Fruit fly (Drosophila melanogaster) whole organism, embryonic: ENCODE results near the gene Aps.
A peak's percentile ranks its signal among the peaks of the same experiment; 100 is the strongest.

ENCODE experiments used
- B-H1 ChIP-seq: fragments of 200-800 bp; sonication (Bioruptor generic); IDR thresholded peaks from 3 replicates; pipeline ENCODE4 v1.3.6; 2022; ENCODE audit warnings: missing biosample characterization, missing genetic modification characterization
- B-H2 ChIP-seq: fragments of 200-800 bp; sonication (Bioruptor generic); optimal IDR thresholded peaks from 2 replicates; lab custom pipeline; 2018; ENCODE audit warnings: missing biosample characterization, mild to moderate bottlenecking, missing genetic modification characterization
- Bgb ChIP-seq: fragments of 200-800 bp; sonication (Bioruptor generic); IDR thresholded peaks from 2 replicates; pipeline ENCODE4 v1.3.6; 2022; ENCODE audit warnings: missing biosample characterization, missing genetic modification characterization; ENCODE audit not compliant: partially characterized antibody
- CG11093 ChIP-seq: fragments of 200-800 bp; sonication (Bioruptor generic); IDR thresholded peaks from 3 replicates; pipeline ENCODE4 v1.3.6; 2022; ENCODE audit warnings: missing biosample characterization, missing genetic modification characterization
- CG11456 ChIP-seq: fragments of 200-800 bp; sonication (Bioruptor generic); IDR thresholded peaks from 3 replicates; pipeline ENCODE4 v1.3.6; 2022; ENCODE audit warnings: missing biosample characterization, missing genetic modification characterization
- CG11723 ChIP-seq: fragments of 200-800 bp; sonication (Bioruptor generic); optimal IDR thresholded peaks from 2 replicates; lab custom pipeline; 2017; ENCODE audit warnings: missing biosample characterization, mild to moderate bottlenecking, missing genetic modification characterization
- CG12104 ChIP-seq: fragments of 200-800 bp; sonication (Bioruptor generic); optimal IDR thresholded peaks from 3 replicates; lab custom pipeline; 2016; ENCODE audit warnings: missing biosample characterization, missing genetic modification characterization
- CG12299 ChIP-seq: fragments of 200-800 bp; sonication (Bioruptor generic); optimal IDR thresholded peaks from 2 replicates; lab custom pipeline; 2018; ENCODE audit warnings: missing biosample characterization, mild to moderate bottlenecking, missing genetic modification characterization
- CG1529 ChIP-seq: fragments of 200-800 bp; sonication (Bioruptor generic); optimal IDR thresholded peaks from 3 replicates; lab custom pipeline; 2018; ENCODE audit warnings: missing biosample characterization, missing genetic modification characterization
- CG17612 ChIP-seq: fragments of 200-800 bp; sonication (Bioruptor generic); IDR thresholded peaks from 2 replicates; pipeline ENCODE4 v1.3.6; 2022; ENCODE audit warnings: missing biosample characterization, missing genetic modification characterization
- CG1792 ChIP-seq: fragments of 200-800 bp; sonication (Bioruptor generic); optimal IDR thresholded peaks from 2 replicates; lab custom pipeline; 2016; ENCODE audit warnings: missing biosample characterization, missing genetic modification characterization
- CG2116 ChIP-seq: fragments of 200-800 bp; sonication (Bioruptor generic); optimal IDR thresholded peaks from 3 replicates; lab custom pipeline; 2018; ENCODE audit warnings: missing biosample characterization, mild to moderate bottlenecking, missing genetic modification characterization
- CG2202 ChIP-seq: fragments of 200-800 bp; sonication (Bioruptor generic); optimal IDR thresholded peaks from 2 replicates; lab custom pipeline; 2018; ENCODE audit warnings: missing biosample characterization, mild to moderate bottlenecking, missing genetic modification characterization
- CG30020 ChIP-seq: fragments of 200-800 bp; optimal IDR thresholded peaks from 2 replicates; lab custom pipeline; 2019; ENCODE audit warnings: missing biosample characterization, mild to moderate bottlenecking, missing genetic modification characterization, moderate library complexity
- CG31224 ChIP-seq: fragments of 200-800 bp; sonication (Bioruptor generic); IDR thresholded peaks from 2 replicates; pipeline ENCODE4 v1.3.6; 2022; ENCODE audit warnings: missing biosample characterization, missing genetic modification characterization
- CG3726 ChIP-seq: fragments of 200-800 bp; sonication (Bioruptor generic); IDR thresholded peaks from 3 replicates; pipeline ENCODE4, ENCODE4 v1.3.6; 2022; ENCODE audit warnings: missing biosample characterization, missing genetic modification characterization
- CG4820 ChIP-seq: fragments of 200-800 bp; sonication (Bioruptor generic); optimal IDR thresholded peaks from 3 replicates; lab custom pipeline; 2016; ENCODE audit warnings: missing biosample characterization, missing genetic modification characterization
- CG6791 ChIP-seq: fragments of 200-800 bp; sonication (Bioruptor generic); IDR thresholded peaks from 3 replicates; pipeline ENCODE4 v1.3.6; 2022; ENCODE audit warnings: missing biosample characterization, missing genetic modification characterization; ENCODE audit not compliant: partially characterized antibody
- CG6854 ChIP-seq: fragments of 200-800 bp; sonication (Bioruptor generic); optimal IDR thresholded peaks from 3 replicates; lab custom pipeline; 2017; ENCODE audit warnings: missing biosample characterization, mild to moderate bottlenecking, missing genetic modification characterization
- CG7745 ChIP-seq: fragments of 200-800 bp; sonication (Bioruptor generic); optimal IDR thresholded peaks from 2 replicates; lab custom pipeline; 2018; ENCODE audit warnings: missing biosample characterization, mild to moderate bottlenecking, missing genetic modification characterization, moderate library complexity
- CG7928 ChIP-seq: fragments of 200-800 bp; sonication (Bioruptor generic); optimal IDR thresholded peaks from 2 replicates; lab custom pipeline; 2017; ENCODE audit warnings: missing biosample characterization, mild to moderate bottlenecking, missing genetic modification characterization
- CG9932 ChIP-seq: fragments of 200-800 bp; sonication (Bioruptor generic); IDR thresholded peaks from 2 replicates; pipeline ENCODE4 v1.3.6; 2022; ENCODE audit warnings: missing biosample characterization, missing genetic modification characterization
- CTCF ChIP-seq: fragments of 200-800 bp; sonication (Bioruptor generic); optimal IDR thresholded peaks from 2 replicates; lab custom pipeline; 2017; ENCODE audit warnings: missing biosample characterization, mild to moderate bottlenecking, missing genetic modification characterization, moderate library complexity
- Doc3 ChIP-seq: fragments of 200-800 bp; sonication (Bioruptor generic); IDR thresholded peaks from 3 replicates; pipeline ENCODE4 v1.3.6; 2022; ENCODE audit warnings: missing biosample characterization, missing genetic modification characterization; ENCODE audit not compliant: partially characterized antibody
- Fer2 ChIP-seq: fragments of 200-800 bp; sonication (Bioruptor generic); optimal IDR thresholded peaks from 2 replicates; lab custom pipeline; 2018; ENCODE audit warnings: missing biosample characterization, mild to moderate bottlenecking, missing genetic modification characterization, moderate library complexity
- HLH54F ChIP-seq: fragments of 200-800 bp; sonication (Bioruptor generic); optimal IDR thresholded peaks from 3 replicates; lab custom pipeline; 2016; ENCODE audit warnings: missing biosample characterization, missing genetic modification characterization
- Hey ChIP-seq: fragments of 200-800 bp; sonication (Bioruptor generic); optimal IDR thresholded peaks from 3 replicates; lab custom pipeline; 2018; ENCODE audit warnings: missing biosample characterization, mild to moderate bottlenecking, missing genetic modification characterization
- Hr3 ChIP-seq: fragments of 200-800 bp; sonication (Bioruptor generic); optimal IDR thresholded peaks from 3 replicates; lab custom pipeline; 2016; ENCODE audit warnings: missing biosample characterization, missing genetic modification characterization
- Lpt ChIP-seq: fragments of >200 bp; optimal IDR thresholded peaks from 2 replicates; lab custom pipeline; 2018; ENCODE audit warnings: missing biosample characterization, missing genetic modification characterization
- NK7.1 ChIP-seq: fragments of 200-800 bp; sonication (Bioruptor generic); optimal IDR thresholded peaks from 3 replicates; lab custom pipeline; 2016; ENCODE audit warnings: missing biosample characterization, missing genetic modification characterization
- Optix ChIP-seq: fragments of 200-800 bp; sonication (Bioruptor generic); IDR thresholded peaks from 3 replicates; pipeline ENCODE4 v1.3.6; 2022; ENCODE audit warnings: missing biosample characterization, missing genetic modification characterization
- Stat92E ChIP-seq, 3 experiments: fragments of >200 bp in 2 of 3; fragments of 200-800 bp in 1 of 3; sonication (Bioruptor generic) in 1 of 3; optimal IDR thresholded peaks; 2 replicates each; lab custom pipeline; 2017 to 2019; ENCODE audit warnings: missing biosample characterization in 3 of 3, missing genetic modification characterization in 3 of 3, mild to moderate bottlenecking in 1 of 3, moderate library complexity in 1 of 3
- ab ChIP-seq: fragments of 200-800 bp; sonication (Bioruptor generic); optimal IDR thresholded peaks from 2 replicates; lab custom pipeline; 2016; ENCODE audit warnings: missing biosample characterization, missing genetic modification characterization
- abd-A ChIP-seq: fragments of 200-800 bp; sonication (Bioruptor generic); optimal IDR thresholded peaks from 3 replicates; lab custom pipeline; 2019; ENCODE audit warnings: missing biosample characterization, mild to moderate bottlenecking, missing genetic modification characterization, moderate library complexity
- croc ChIP-seq: fragments of 200-800 bp; sonication (Bioruptor generic); conservative IDR thresholded peaks from 3 replicates; pipeline ENCODE4 v1.3.6; 2022; ENCODE audit warnings: missing biosample characterization, missing genetic modification characterization
- dan ChIP-seq: fragments of 200-800 bp; sonication (Bioruptor generic); IDR thresholded peaks from 2 replicates; pipeline ENCODE4 v1.3.6; 2022; ENCODE audit warnings: missing biosample characterization, missing genetic modification characterization
- ems ChIP-seq: fragments of 200-800 bp; sonication (Bioruptor generic); optimal IDR thresholded peaks from 3 replicates; lab custom pipeline; 2016; ENCODE audit warnings: missing biosample characterization, missing genetic modification characterization
- gro ChIP-seq: fragments of 200-800 bp; sonication (Bioruptor generic); optimal IDR thresholded peaks from 2 replicates; lab custom pipeline; 2016; ENCODE audit warnings: missing biosample characterization, missing genetic modification characterization
- lmd ChIP-seq: fragments of 200-800 bp; sonication (Bioruptor generic); IDR thresholded peaks from 2 replicates; pipeline ENCODE4 v1.3.6; 2022; ENCODE audit warnings: missing biosample characterization, missing genetic modification characterization
- lola ChIP-seq, 3 experiments: fragments of >200 bp in 2 of 3; fragments of 200-800 bp in 1 of 3; sonication (Bioruptor generic) in 1 of 3; optimal IDR thresholded peaks; 2 replicates each; lab custom pipeline; 2017 to 2019; ENCODE audit warnings: missing biosample characterization in 3 of 3, missing genetic modification characterization in 3 of 3, mild to moderate bottlenecking in 1 of 3, moderate library complexity in 1 of 3
- org-1 ChIP-seq: fragments of 200-800 bp; sonication (Bioruptor generic); optimal IDR thresholded peaks from 2 replicates; lab custom pipeline; 2017; ENCODE audit warnings: missing biosample characterization, missing genetic modification characterization
- pros ChIP-seq: fragments of 200-800 bp; sonication (Bioruptor generic); optimal IDR thresholded peaks from 3 replicates; lab custom pipeline; 2019; ENCODE audit warnings: missing biosample characterization, mild to moderate bottlenecking, missing genetic modification characterization, moderate library complexity
- sima ChIP-seq: fragments of 200-800 bp; sonication (Bioruptor generic); optimal IDR thresholded peaks from 2 replicates; lab custom pipeline; 2016; ENCODE audit warnings: missing biosample characterization, missing genetic modification characterization
- sug ChIP-seq: fragments of 200-800 bp; optimal IDR thresholded peaks from 2 replicates; lab custom pipeline; 2019; ENCODE audit warnings: missing biosample characterization, mild to moderate bottlenecking, missing genetic modification characterization, moderate library complexity

Gene Aps

dm6 chr3L:10855419-10856213, 43.3 kb downstream of the Aps start (continued):
- TF ChIP-seq Lpt (GFP tag; lab: Kevin White, UChicago) (peak; percentile 54), lmd (GFP tag; lab: Robert Waterston, UW) (peak; percentile 89), Hr3 (peak; percentile 88), CG3726 (GFP tag; lab: Robert Waterston, UW) (0 out of 3 replicates have a peak, but pooled peaks have one; percentile 70), CG7745 (tag; lab: Kevin White, UChicago) (no peak), CG4820 (GFP tag; lab: Kevin White, UChicago) (peak; percentile 87), croc (peak; percentile 93), sima (no peak), ems (GFP tag; lab: Kevin White, UChicago) (peak; percentile 27), NK7.1 (GFP tag; lab: Kevin White, UChicago) (no peak), CG17612 (peak; percentile 54; the same call in 1 of the 2 replicates), CG6791 (GFP tag; lab: Robert Waterston, UW) (no peak; the same call in 2 of the 3 replicates), Stat92E (GFP tag; optimal IDR thresholded peaks at IDR 0.05; lab: Kevin White, UChicago) (peak in 1 of 3 experiments; percentile 6), CG12299 (peak; percentile 81), Bgb (no peak), Fer2 (tag; lab: Kevin White, UChicago) (peak; percentile 66), CG1792 (GFP tag; lab: Kevin White, UChicago) (no peak), dan (GFP tag; lab: Robert Waterston, UW) (no peak), CG6854 (GFP tag; lab: Kevin White, UChicago) (peak; percentile 82), CG2116 (GFP tag; lab: Kevin White, UChicago) (peak; percentile 54), pros (GFP tag; lab: Kevin White, UChicago) (no peak), CG7928 (peak; percentile 35), B-H2 (peak; percentile 80), CG11456 (peak; percentile 76; the same call in 1 of the 3 replicates), HLH54F (GFP tag; lab: Kevin White, UChicago) (no peak), abd-A (tag; lab: Kevin White, UChicago) (peak; percentile 32), Doc3 (GFP tag; lab: Robert Waterston, UW) (no peak), CG30020 (tag; lab: Kevin White, UChicago) (peak; percentile 64), CG1529 (peak; percentile 76), gro (GFP tag; lab: Kevin White, UChicago) (no peak), Hey (tag; lab: Kevin White, UChicago) (peak; percentile 4), lola (GFP tag; optimal IDR thresholded peaks at IDR 0.05; lab: Kevin White, UChicago) (peak in 1 of 3 experiments; percentile 93), CG31224 (GFP tag; lab: Robert Waterston, UW) (peak; percentile 63), CTCF (GFP tag; lab: Kevin White, UChicago) (peak; percentile 45), CG2202 (tag; lab: Kevin White, UChicago) (peak; percentile 64), sug (tag; lab: Kevin White, UChicago) (peak; percentile 73), CG11723 (GFP tag; lab: Kevin White, UChicago) (peak; percentile 73), Optix (peak; percentile 64; the same call in 2 of the 3 replicates), org-1 (GFP tag; lab: Kevin White, UChicago) (peak; percentile 79), ab (no peak), CG11093 (GFP tag; lab: Robert Waterston, UW) (peak; percentile 86), B-H1 (GFP tag; lab: Robert Waterston, UW) (peak; percentile 79), CG12104 (GFP tag; lab: Kevin White, UChicago) (peak; percentile 65), CG9932 (GFP tag; lab: Robert Waterston, UW) (peak; percentile 79)
